Fruit fly (Drosophila melanogaster): ENCODE results near the gene Pnn.
A peak's percentile ranks its signal among the peaks of the same experiment; 100 is the strongest.

Pnn gene

DNA sequence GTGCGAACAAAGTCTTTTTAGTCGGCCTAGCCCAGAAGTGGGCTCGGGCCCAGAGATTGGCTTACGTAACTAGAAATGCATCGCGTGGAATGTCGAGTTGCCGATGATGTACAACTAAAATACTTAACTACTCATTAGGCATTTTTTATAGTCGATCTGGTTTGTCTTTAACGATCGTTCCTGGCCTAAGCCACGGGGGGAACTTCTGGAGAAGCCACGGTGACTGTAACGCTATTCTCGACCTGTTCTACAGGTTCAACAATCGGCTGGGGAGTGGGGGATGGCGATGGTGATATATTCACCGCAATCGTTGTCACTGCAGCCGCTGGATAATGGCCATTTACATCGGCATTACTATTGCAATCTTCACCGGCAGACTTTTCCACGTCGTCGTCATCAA lies 5.6 kb downstream of the Pnn start, which contains the start of gene CG34409:
Gene CG34409, minus strand, starts transcription at position 101 of the 400 bp plus-strand sequence.
- TF ChIP-seq Crg-1 (GFP tag; optimal IDR thresholded peaks at IDR 0.05) (no peak), Hr96 (GFP tag; optimal IDR thresholded peaks at IDR 0.05) (no peak), bab1 (GFP tag; optimal IDR thresholded peaks at IDR 0.05) (no peak)

DNA sequence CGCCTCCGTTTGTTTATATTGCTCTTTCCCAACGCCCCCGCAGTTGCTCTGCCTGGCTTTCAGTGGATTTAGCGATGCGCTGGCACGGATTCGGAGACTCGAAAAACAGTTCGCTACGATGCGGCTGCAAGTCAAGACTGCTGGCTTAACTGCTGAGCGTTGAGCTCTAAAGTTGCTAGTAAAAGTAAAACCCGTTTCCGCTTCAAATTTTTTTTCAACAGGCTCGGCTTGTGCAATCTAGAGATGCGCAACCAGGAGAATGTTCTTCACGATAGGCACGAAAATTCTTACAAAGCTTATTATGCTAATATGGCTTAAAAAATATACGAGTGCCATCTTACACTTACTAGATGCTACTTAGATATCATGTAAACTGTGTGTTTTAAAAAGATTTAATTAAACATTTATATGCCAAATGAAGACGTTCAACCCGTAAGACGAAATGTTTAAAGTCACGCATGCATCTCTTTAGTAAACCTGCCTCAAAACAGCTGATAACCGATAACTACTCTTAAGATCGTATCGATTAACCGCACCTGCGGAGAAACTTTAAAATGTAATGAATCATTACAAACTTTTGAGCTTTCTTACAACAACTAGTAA lies 6.7 kb downstream of the Pnn start, which contains the start of gene CG12948:
Gene CG12948, minus strand, starts transcription at position 473 of the 603 bp plus-strand sequence.
- TF ChIP-seq CG33017 (tag; optimal IDR thresholded peaks at IDR 0.05) (peak; percentile 64), Clk (GFP tag; optimal IDR thresholded peaks at IDR 0.05) (no peak), CG14711 (tag; optimal IDR thresholded peaks at IDR 0.05) (peak; percentile 63), CG5204 (GFP tag; optimal IDR thresholded peaks at IDR 0.05) (no peak), pad (GFP tag; optimal IDR thresholded peaks at IDR 0.05) (peak; percentile 40), CG1620 (GFP tag; optimal IDR thresholded peaks at IDR 0.05) (peak; percentile 65), ovo (GFP tag; optimal IDR thresholded peaks at IDR 0.05) (no peak), tj (GFP tag; optimal IDR thresholded peaks at IDR 0.05) (peak; percentile 43), Crg-1 (GFP tag; optimal IDR thresholded peaks at IDR 0.05) (peak; percentile 43), toe (GFP tag; optimal IDR thresholded peaks at IDR 0.05) (no peak), CG7101 (tag; optimal IDR thresholded peaks at IDR 0.05) (peak; percentile 77), CG12768 (GFP tag; optimal IDR thresholded peaks at IDR 0.05) (peak; percentile 36), bab1 (GFP tag; optimal IDR thresholded peaks at IDR 0.05) (peak; percentile 68), CG11617 (GFP tag; optimal IDR thresholded peaks at IDR 0.05) (peak; percentile 61), CG7045 (GFP tag; optimal IDR thresholded peaks at IDR 0.05) (peak; percentile 27), cnc (optimal IDR thresholded peaks at IDR 0.05) (no peak), Hr96 (GFP tag; optimal IDR thresholded peaks at IDR 0.05) (no peak), kay (GFP tag; ENCODE audit: borderline replicate concordance) (no peak), Mnt (GFP tag; optimal IDR thresholded peaks at IDR 0.05) (peak; percentile 61), cic (GFP tag; optimal IDR thresholded peaks at IDR 0.05) (peak; percentile 9)

DNA sequence ATGACTTTTGCATAAGTTTGCCTTT lies 7.0 kb downstream of the Pnn start, which contains the start of gene PpD3:
Gene PpD3, plus strand, starts transcription at position 1 of the 25 bp plus-strand sequence.
- TF ChIP-seq toe (GFP tag; optimal IDR thresholded peaks at IDR 0.05) (no peak), CG11617 (GFP tag; optimal IDR thresholded peaks at IDR 0.05) (no peak), Hr96 (GFP tag; optimal IDR thresholded peaks at IDR 0.05) (no peak), Crg-1 (GFP tag; optimal IDR thresholded peaks at IDR 0.05) (no peak), CG12768 (GFP tag; optimal IDR thresholded peaks at IDR 0.05) (no peak), pad (GFP tag; optimal IDR thresholded peaks at IDR 0.05) (no peak), Clk (GFP tag; optimal IDR thresholded peaks at IDR 0.05) (no peak), cnc (optimal IDR thresholded peaks at IDR 0.05) (no peak), Mnt (GFP tag; optimal IDR thresholded peaks at IDR 0.05) (no peak), CG33017 (tag; optimal IDR thresholded peaks at IDR 0.05) (no peak), CG5204 (GFP tag; optimal IDR thresholded peaks at IDR 0.05) (no peak), CG7045 (GFP tag; optimal IDR thresholded peaks at IDR 0.05) (no peak), CG14711 (tag; optimal IDR thresholded peaks at IDR 0.05) (no peak), ovo (GFP tag; optimal IDR thresholded peaks at IDR 0.05) (no peak), CG7101 (tag; optimal IDR thresholded peaks at IDR 0.05) (no peak), tj (GFP tag; optimal IDR thresholded peaks at IDR 0.05) (no peak)

DNA sequence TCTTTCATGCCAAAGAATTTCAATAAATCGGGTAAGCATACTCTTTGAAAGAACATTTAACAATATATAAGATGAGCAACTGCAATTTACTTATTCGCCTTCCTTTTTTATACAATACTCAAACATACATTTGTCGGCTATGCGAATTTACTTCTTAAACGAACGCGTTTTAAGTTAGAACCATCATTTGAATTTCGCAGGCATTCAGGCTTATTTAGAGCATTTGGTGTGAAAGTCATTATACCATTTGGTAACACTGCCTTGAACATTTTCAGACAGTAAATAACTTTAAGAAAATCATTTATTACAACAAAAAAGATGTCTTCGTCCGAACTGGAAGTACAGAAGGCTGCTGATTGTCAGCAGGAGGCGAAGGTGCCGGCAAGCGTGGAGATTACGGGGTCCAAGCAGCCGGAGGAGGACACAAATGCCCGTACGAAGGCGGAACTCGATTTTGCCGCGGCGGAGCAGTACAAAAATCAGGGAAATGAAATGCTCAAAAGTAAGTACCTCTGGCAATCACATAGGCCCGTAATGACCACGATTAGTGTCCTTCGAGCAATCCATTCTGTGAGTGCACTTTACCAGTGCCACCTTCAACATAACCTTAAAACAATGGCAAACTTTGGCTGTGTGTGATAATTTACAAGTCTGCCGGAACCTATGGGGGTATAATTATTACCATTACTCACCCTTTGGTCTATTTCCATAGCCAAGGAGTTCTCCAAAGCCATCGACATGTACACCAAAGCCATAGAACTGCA lies 7.4 kb downstream of the Pnn start:
- TF ChIP-seq Clk (GFP tag; optimal IDR thresholded peaks at IDR 0.05), result no peak
- no peak for TF ChIP-seq CG33017 (tag; optimal IDR thresholded peaks at IDR 0.05)

- TF ChIP-seq cic (GFP tag; optimal IDR thresholded peaks at IDR 0.05), result no peak
- no peak for TF ChIP-seq bab1 (GFP tag; optimal IDR thresholded peaks at IDR 0.05)
- TF ChIP-seq CG14711 (tag; optimal IDR thresholded peaks at IDR 0.05), result no peak
- TF ChIP-seq Mnt (GFP tag; optimal IDR thresholded peaks at IDR 0.05), result no peak
- TF ChIP-seq Crg-1 (GFP tag; optimal IDR thresholded peaks at IDR 0.05), result no peak
- TF ChIP-seq CG12768 (GFP tag; optimal IDR thresholded peaks at IDR 0.05), result no peak
- TF ChIP-seq CG1620 (GFP tag; optimal IDR thresholded peaks at IDR 0.05), result no peak
- no peak for TF ChIP-seq ovo (GFP tag; optimal IDR thresholded peaks at IDR 0.05)
- no peak for TF ChIP-seq cnc (optimal IDR thresholded peaks at IDR 0.05)
- no peak for TF ChIP-seq CG11617 (GFP tag; optimal IDR thresholded peaks at IDR 0.05)
- TF ChIP-seq pad (GFP tag; optimal IDR thresholded peaks at IDR 0.05), result no peak
- no peak for TF ChIP-seq toe (GFP tag; optimal IDR thresholded peaks at IDR 0.05)
- TF ChIP-seq tj (GFP tag; optimal IDR thresholded peaks at IDR 0.05), result no peak
- no peak for TF ChIP-seq kay (GFP tag; ENCODE audit: borderline replicate concordance)
- no peak for TF ChIP-seq Hr96 (GFP tag; optimal IDR thresholded peaks at IDR 0.05)
- no peak for TF ChIP-seq CG33017 (tag; optimal IDR thresholded peaks at IDR 0.05)
- TF ChIP-seq CG7045 (GFP tag; optimal IDR thresholded peaks at IDR 0.05), result no peak
These were observed 13.8 kb downstream of the Pnn start, which contains the start of gene Tti1 for dm6 chr3R:9754487-9754886. Gene Tti1, minus strand, starts transcription at chr3R:9754686.

dm6 chr3R:9756187-9756586 lies 15.5 kb downstream of the Pnn start, which contains the start of the genes Alg12 and Rpt3R:
Gene Alg12, plus strand, starts transcription at chr3R:9756491.
Gene Rpt3R, minus strand, starts transcription at chr3R:9756510.
- TF ChIP-seq CG14711 (tag; optimal IDR thresholded peaks at IDR 0.05) (peak; percentile 71), bab1 (GFP tag; optimal IDR thresholded peaks at IDR 0.05) (peak; percentile 21), Crg-1 (GFP tag; optimal IDR thresholded peaks at IDR 0.05) (peak; percentile 19), CG11617 (GFP tag; optimal IDR thresholded peaks at IDR 0.05) (peak; percentile 4), tj (GFP tag; optimal IDR thresholded peaks at IDR 0.05) (no peak), cic (GFP tag; optimal IDR thresholded peaks at IDR 0.05) (no peak)
